Fruit fly (Drosophila melanogaster): Measurements from ENCODE around the gene CG1983.

The CG1983 gene

dm6 chr3R:30174160-30175002 lies 3.1 kb downstream of the CG1983 start, which contains the start of gene Mlc2:
Mlc2 (minus strand) TSS chr3R:30174551.
- no peak for TF ChIP-seq HLH106 (tag; optimal IDR thresholded peaks at IDR 0.05)
- TF ChIP-seq usp (GFP tag; optimal IDR thresholded peaks at IDR 0.05) = no peak
- TF ChIP-seq rgr (GFP tag; optimal IDR thresholded peaks at IDR 0.05) = no peak
- no peak for TF ChIP-seq jim (GFP tag; optimal IDR thresholded peaks at IDR 0.05)
- no peak for TF ChIP-seq br (GFP tag; optimal IDR thresholded peaks at IDR 0.05)
- no peak for TF ChIP-seq brk (GFP tag; optimal IDR thresholded peaks at IDR 0.05)
- no peak for TF ChIP-seq Vsx2 (GFP tag; optimal IDR thresholded peaks at IDR 0.05; ENCODE audit: partially characterized antibody)
- no peak for TF ChIP-seq Jra (GFP tag; optimal IDR thresholded peaks at IDR 0.05)

dm6 chr3R:30170671-30171667 lies 6.5 kb downstream of the CG1983 start, which contains the start of gene Rsod:
Rsod (minus strand) TSS chr3R:30171207.
- TF ChIP-seq Hr83 (GFP tag; optimal IDR thresholded peaks at IDR 0.05; ENCODE audit: poor library complexity, severe bottlenecking) = peak; percentile 32
- TF ChIP-seq dsf (GFP tag; optimal IDR thresholded peaks at IDR 0.05; ENCODE audit: borderline replicate concordance) = peak; percentile 4
- peak; percentile 82 for TF ChIP-seq OdsH (GFP tag; optimal IDR thresholded peaks at IDR 0.05)
- TF ChIP-seq N (GFP tag; optimal IDR thresholded peaks at IDR 0.05) = no peak
- no peak for TF ChIP-seq pan (optimal IDR thresholded peaks at IDR 0.05)
- TF ChIP-seq lola (GFP tag; optimal IDR thresholded peaks at IDR 0.05) = no peak
- TF ChIP-seq rgr (GFP tag; optimal IDR thresholded peaks at IDR 0.05) = peak; percentile 86
- TF ChIP-seq jim (GFP tag; optimal IDR thresholded peaks at IDR 0.05) = no peak
- TF ChIP-seq HLH106 (tag; optimal IDR thresholded peaks at IDR 0.05) = peak; percentile 86
- TF ChIP-seq usp (GFP tag; optimal IDR thresholded peaks at IDR 0.05) = no peak
- TF ChIP-seq CrebA (GFP tag; optimal IDR thresholded peaks at IDR 0.05; ENCODE audit: borderline replicate concordance) = no peak
- peak; percentile 53 for TF ChIP-seq dmrt93B (GFP tag; optimal IDR thresholded peaks at IDR 0.05)
- TF ChIP-seq Sp1 (GFP tag; optimal IDR thresholded peaks at IDR 0.05) = peak; percentile 61
- peak; percentile 27 for TF ChIP-seq sv (GFP tag; optimal IDR thresholded peaks at IDR 0.05)
- TF ChIP-seq CG9705 (GFP tag; optimal IDR thresholded peaks at IDR 0.05) = no peak
- TF ChIP-seq tai (GFP tag; optimal IDR thresholded peaks at IDR 0.05) = no peak
- TF ChIP-seq GATAd (GFP tag; optimal IDR thresholded peaks at IDR 0.05) = no peak
- TF ChIP-seq br (GFP tag; optimal IDR thresholded peaks at IDR 0.05) = peak; percentile 70
- TF ChIP-seq Hr78 (GFP tag; optimal IDR thresholded peaks at IDR 0.05) = no peak
- peak; percentile 91 for TF ChIP-seq psq (GFP tag; optimal IDR thresholded peaks at IDR 0.05)
- TF ChIP-seq CG32264 (GFP tag; optimal IDR thresholded peaks at IDR 0.05) = peak; percentile 62
- TF ChIP-seq sage (GFP tag; optimal IDR thresholded peaks at IDR 0.05) = peak; percentile 59
- no peak for TF ChIP-seq Myc (optimal IDR thresholded peaks at IDR 0.05)
- TF ChIP-seq Rel (GFP tag; optimal IDR thresholded peaks at IDR 0.05) = peak; percentile 43
- TF ChIP-seq Rel (tag; optimal IDR thresholded peaks at IDR 0.05) = no peak
- TF ChIP-seq Hnf4 (GFP tag; optimal IDR thresholded peaks at IDR 0.05) = peak; percentile 75
- peak in 1 of 2 experiments; percentile 89 for TF ChIP-seq foxo (GFP tag; optimal IDR thresholded peaks at IDR 0.05)
- TF ChIP-seq fru (GFP tag; optimal IDR thresholded peaks at IDR 0.05) = peak; percentile 80
- peak; percentile 80 for TF ChIP-seq h (GFP tag; optimal IDR thresholded peaks at IDR 0.05)
- no peak for TF ChIP-seq Abd-B (GFP tag; optimal IDR thresholded peaks at IDR 0.05)
- peak; percentile 82 for TF ChIP-seq ey (GFP tag; optimal IDR thresholded peaks at IDR 0.05)
- no peak for TF ChIP-seq Mio (GFP tag; optimal IDR thresholded peaks at IDR 0.05)
- TF ChIP-seq Dfd (GFP tag; optimal IDR thresholded peaks at IDR 0.05) = no peak
- TF ChIP-seq Jra (GFP tag; optimal IDR thresholded peaks at IDR 0.05) = peak; percentile 13
- TF ChIP-seq woc (GFP tag; optimal IDR thresholded peaks at IDR 0.05) = peak; percentile 73
- no peak for TF ChIP-seq dl (GFP tag; optimal IDR thresholded peaks at IDR 0.05; ENCODE audit: insufficient read depth in 1 of 2, partially characterized antibody in 2 of 2)
- TF ChIP-seq brk (GFP tag; optimal IDR thresholded peaks at IDR 0.05) = no peak
- peak; percentile 43 for TF ChIP-seq Dif (GFP tag; optimal IDR thresholded peaks at IDR 0.05; ENCODE audit: partially characterized antibody)
- peak; percentile 40 for TF ChIP-seq Vsx2 (GFP tag; optimal IDR thresholded peaks at IDR 0.05; ENCODE audit: partially characterized antibody)

All from whole organism, wandering third instar larva.